Worm (Caenorhabditis elegans): ENCODE results near the gene F13A2.1.

- TF ChIP-seq dox-1 (GFP tag; IDR thresholded peaks at IDR 0.05) (no peak), hlh-26 (GFP tag; conservative IDR thresholded peaks at IDR 0.05) (no peak), ztf-3 (GFP tag; optimal IDR thresholded peaks at IDR 0.05) (no peak), D2030.7 (GFP tag; IDR thresholded peaks at IDR 0.05) (no peak), Y56A3A.18 (GFP tag; IDR thresholded peaks at IDR 0.05) (no peak), attf-3 (GFP tag; conservative IDR thresholded peaks at IDR 0.05) (no peak), K12H6.12 (tag; optimal IDR thresholded peaks at IDR 0.05) (no peak), ceh-27 (GFP tag; optimal IDR thresholded peaks at IDR 0.05) (no peak), unc-130 (GFP tag; optimal IDR thresholded peaks at IDR 0.05) (no peak), sea-2 (GFP tag; IDR thresholded peaks at IDR 0.05) (no peak), unc-62 (GFP tag; optimal IDR thresholded peaks at IDR 0.05) (no peak)
Measured at ce11 chrV:4422127-4422526, 39.9 kb upstream of the F13A2.1 start, which contains the start of gene skr-7.

Data from whole organism, young adult.